Worm (Caenorhabditis elegans): ENCODE measurements around the gene pptr-2.
A peak's percentile ranks its signal among the peaks of the same experiment; 100 is the strongest.

Gene pptr-2

DNA sequence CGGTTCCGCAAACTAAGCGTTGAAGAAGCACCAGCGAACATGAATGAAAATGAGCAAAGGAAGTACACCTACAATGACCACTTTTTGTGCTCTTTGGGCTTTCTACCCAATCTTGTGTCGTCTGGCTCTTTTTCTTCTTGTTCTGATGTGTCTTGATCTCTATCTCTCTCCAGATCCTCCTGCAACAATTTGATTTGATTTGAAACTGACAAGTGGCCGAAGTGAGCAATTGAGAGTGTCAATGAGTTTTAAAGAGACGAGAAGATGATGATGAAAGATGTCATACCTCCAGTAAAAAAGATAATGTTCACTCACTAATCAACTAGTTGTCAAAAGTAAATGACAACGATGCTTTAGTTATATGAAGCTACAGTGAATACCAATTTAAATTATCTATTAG, at the start of gene pptr-2:
Gene pptr-2, minus strand, starts transcription at position 184 of the 400 bp plus-strand sequence.
- TF ChIP-seq tab-1 (GFP tag; IDR thresholded peaks at IDR 0.05) = no peak
- no peak for TF ChIP-seq ztf-23 (GFP tag; IDR thresholded peaks at IDR 0.05)
- no peak for TF ChIP-seq med-1 (GFP tag; optimal IDR thresholded peaks at IDR 0.05; ENCODE audit: insufficient read depth)
- no peak for TF ChIP-seq ref-1 (GFP tag; conservative IDR thresholded peaks at IDR 0.05)
- TF ChIP-seq cog-1 (tag; optimal IDR thresholded peaks at IDR 0.05) = no peak
- TF ChIP-seq ztf-29 (GFP tag; IDR thresholded peaks at IDR 0.05) = no peak
- TF ChIP-seq klf-2 (GFP tag; conservative IDR thresholded peaks at IDR 0.05) = no peak
- TF ChIP-seq flt-1 (GFP tag; IDR thresholded peaks at IDR 0.05) = no peak
- no peak for TF ChIP-seq T22C8.4 (GFP tag; IDR thresholded peaks at IDR 0.05)

DNA sequence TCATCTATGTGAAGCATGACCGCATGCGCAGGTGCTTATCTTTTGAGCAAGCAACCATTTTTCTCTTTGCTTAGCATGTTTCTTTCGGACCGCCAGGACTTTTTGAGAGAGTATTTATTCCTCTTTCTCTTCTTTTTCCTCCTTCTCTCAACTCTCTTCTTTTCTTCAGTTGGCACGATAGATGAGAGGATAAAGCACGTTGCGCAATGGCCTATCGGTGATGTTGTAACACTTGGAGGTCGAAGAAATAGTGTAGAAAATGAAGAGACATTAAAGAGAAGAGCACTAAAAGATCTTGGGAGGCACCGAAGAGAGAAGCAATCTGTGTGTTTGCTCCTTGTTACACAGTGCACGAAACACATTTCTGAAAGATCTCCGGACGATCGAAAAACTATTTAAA, 49.0 kb upstream of the pptr-2 start:
- TF ChIP-seq cog-1 (tag; optimal IDR thresholded peaks at IDR 0.05) (peak; percentile 77), med-1 (GFP tag; optimal IDR thresholded peaks at IDR 0.05; ENCODE audit: insufficient read depth) (no peak)

DNA sequence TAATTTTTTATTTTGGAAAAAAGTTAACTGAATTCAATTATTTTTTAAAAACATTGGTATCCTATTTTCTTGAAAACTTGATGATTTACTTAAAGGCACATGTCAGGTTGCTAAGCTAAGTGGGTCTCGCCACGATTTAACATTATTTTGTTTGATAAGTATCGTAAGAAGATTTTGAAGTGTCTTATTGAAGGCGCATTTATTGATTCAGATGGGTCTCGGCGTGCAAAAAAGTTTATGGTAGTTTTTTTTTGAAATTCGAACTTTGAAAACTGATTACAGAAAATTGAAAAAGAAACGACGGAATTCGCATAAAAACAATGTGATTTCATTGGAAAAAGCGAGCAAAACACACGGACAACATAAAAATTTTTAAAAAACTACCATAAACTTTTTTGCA, 48.2 kb upstream of the pptr-2 start:
- TF ChIP-seq ref-1 (GFP tag; conservative IDR thresholded peaks at IDR 0.05) = no peak
- TF ChIP-seq T22C8.4 (GFP tag; IDR thresholded peaks at IDR 0.05) = no peak
- no peak for TF ChIP-seq ztf-23 (GFP tag; IDR thresholded peaks at IDR 0.05)
- TF ChIP-seq tab-1 (GFP tag; IDR thresholded peaks at IDR 0.05) = no peak
- no peak for TF ChIP-seq flt-1 (GFP tag; IDR thresholded peaks at IDR 0.05)
- no peak for TF ChIP-seq ztf-29 (GFP tag; IDR thresholded peaks at IDR 0.05)
- no peak for TF ChIP-seq med-1 (GFP tag; optimal IDR thresholded peaks at IDR 0.05; ENCODE audit: insufficient read depth)
- TF ChIP-seq klf-2 (GFP tag; conservative IDR thresholded peaks at IDR 0.05) = no peak
- TF ChIP-seq cog-1 (tag; optimal IDR thresholded peaks at IDR 0.05) = no peak

DNA sequence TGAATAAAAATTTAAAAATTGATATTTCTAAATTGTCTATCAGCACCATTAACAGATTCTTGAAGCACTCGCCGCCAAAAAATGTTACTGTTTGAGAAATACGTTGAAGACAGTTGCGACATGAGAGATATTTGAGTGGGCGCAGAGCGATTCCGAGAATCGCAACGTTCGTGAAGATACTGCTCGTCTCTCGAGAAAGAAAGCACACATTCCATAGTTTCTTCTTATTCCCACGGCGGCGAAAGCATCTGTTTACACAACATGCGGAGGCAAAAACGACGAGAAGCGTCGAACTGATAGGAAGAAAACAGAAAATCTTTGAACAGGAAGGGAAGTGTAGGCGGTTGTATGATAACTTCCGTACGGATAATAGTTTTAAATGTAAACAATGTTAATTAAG, 47.7 kb upstream of the pptr-2 start:
- TF ChIP-seq cog-1 (tag; optimal IDR thresholded peaks at IDR 0.05) = peak; percentile 23
- TF ChIP-seq flt-1 (GFP tag; IDR thresholded peaks at IDR 0.05) = no peak
- TF ChIP-seq med-1 (GFP tag; optimal IDR thresholded peaks at IDR 0.05; ENCODE audit: insufficient read depth) = no peak
- no peak for TF ChIP-seq ref-1 (GFP tag; conservative IDR thresholded peaks at IDR 0.05)

DNA sequence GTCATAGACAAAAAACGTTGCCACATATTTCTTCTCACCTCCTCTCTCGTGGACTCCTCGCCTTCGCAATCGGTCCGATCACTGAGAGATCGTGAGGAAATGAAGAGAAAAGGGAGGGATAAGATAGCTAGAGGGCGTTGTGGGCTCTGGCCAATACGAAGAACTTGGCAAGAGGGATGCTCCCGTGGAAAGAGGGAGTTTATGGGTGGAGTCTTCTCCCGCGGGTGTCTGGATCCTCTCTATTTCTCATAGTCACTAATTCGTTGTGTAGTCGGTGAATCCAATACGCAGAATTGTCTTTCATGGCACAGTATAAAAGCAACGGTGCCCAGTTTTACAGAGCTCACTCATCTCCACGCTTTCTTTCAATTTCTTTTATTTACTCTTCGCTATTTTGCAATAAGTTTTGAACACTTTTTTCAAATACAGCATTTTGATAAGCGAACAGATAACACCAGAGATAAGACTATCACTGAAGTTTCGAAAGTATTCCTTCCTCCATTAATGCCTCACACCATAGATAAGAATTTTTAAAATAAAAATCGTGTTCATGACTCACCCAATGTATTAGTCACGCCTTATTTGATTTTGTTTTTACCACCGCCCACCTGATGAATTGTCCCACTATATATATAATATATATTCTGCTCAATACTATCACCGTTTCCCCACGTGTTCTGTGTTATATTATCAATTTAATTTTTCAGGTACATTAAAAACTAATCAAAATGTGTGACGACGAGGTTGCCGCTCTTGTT, 45.8 kb upstream of the pptr-2 start, which contains the start of gene act-1:
Gene act-1, plus strand, starts transcription at position 708 of the 758 bp plus-strand sequence.
- TF ChIP-seq T22C8.4 (GFP tag; IDR thresholded peaks at IDR 0.05) = no peak
- TF ChIP-seq flt-1 (GFP tag; IDR thresholded peaks at IDR 0.05) = 0 out of 2 replicates have a peak, but pooled peaks have one; percentile 27

DNA sequence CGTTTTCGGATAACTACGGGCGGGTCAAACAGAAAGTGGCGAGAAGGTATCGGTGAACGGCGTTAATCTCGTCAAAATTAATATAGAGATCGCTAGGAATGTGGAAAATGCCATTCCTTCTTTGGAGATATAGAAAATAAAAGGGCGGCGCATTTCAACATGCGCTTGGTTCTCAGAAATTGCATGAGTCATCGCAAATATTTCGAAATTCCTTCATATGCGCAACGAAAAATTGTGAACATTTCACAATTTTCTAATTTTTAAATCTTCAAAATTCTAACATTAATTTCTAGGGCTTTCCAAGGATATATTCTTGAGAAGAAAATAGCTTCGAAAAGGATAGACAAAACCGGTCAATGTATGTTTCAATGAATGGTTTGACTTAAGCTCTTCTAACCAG, 44.1 kb upstream of the pptr-2 start:
- TF ChIP-seq tab-1 (GFP tag; IDR thresholded peaks at IDR 0.05) = no peak
- TF ChIP-seq ztf-23 (GFP tag; IDR thresholded peaks at IDR 0.05) = no peak
- no peak for TF ChIP-seq cog-1 (tag; optimal IDR thresholded peaks at IDR 0.05)
- TF ChIP-seq med-1 (GFP tag; optimal IDR thresholded peaks at IDR 0.05; ENCODE audit: insufficient read depth) = no peak
- TF ChIP-seq ref-1 (GFP tag; conservative IDR thresholded peaks at IDR 0.05) = no peak
- no peak for TF ChIP-seq ztf-29 (GFP tag; IDR thresholded peaks at IDR 0.05)
- TF ChIP-seq T22C8.4 (GFP tag; IDR thresholded peaks at IDR 0.05) = no peak
- TF ChIP-seq klf-2 (GFP tag; conservative IDR thresholded peaks at IDR 0.05) = no peak
- TF ChIP-seq flt-1 (GFP tag; IDR thresholded peaks at IDR 0.05) = no peak

DNA sequence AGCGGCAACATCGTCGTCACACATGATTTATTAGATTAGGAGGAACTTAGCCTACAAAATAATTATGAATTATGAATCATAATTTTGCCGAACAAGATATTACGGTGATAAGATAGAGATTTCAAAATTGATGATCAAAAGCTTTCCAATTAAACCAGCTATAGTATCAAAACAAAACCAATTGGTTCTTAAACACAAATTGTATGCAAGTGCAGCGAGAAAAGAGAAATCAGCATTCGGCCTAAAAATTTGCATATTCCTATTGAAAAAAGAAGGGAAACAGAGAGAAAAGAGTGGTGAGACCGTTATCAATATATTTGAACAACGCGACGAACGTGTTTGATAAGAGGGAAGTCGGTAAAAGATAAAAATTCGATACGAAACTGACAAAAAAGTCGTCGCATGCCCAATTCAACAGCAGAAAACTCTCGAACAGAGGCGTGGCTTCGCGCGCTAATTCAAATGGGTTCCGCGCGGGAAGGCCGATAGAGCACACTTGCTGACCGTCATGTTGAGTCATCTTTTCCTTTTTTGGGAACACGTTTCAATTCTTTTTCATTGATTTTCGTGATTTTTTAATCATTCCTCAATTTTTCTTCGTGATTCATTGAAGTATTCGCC, 43.5 kb upstream of the pptr-2 start, which contains the start of gene act-2:
Gene act-2, minus strand, starts transcription at position 51 of the 621 bp plus-strand sequence.
- TF ChIP-seq tab-1 (GFP tag; IDR thresholded peaks at IDR 0.05) (no peak), ref-1 (GFP tag; conservative IDR thresholded peaks at IDR 0.05) (no peak), flt-1 (GFP tag; IDR thresholded peaks at IDR 0.05) (peak; percentile 53; the same call in 1 of the 2 replicates), ztf-29 (GFP tag; IDR thresholded peaks at IDR 0.05) (no peak), cog-1 (tag; optimal IDR thresholded peaks at IDR 0.05) (peak; percentile 28), ztf-23 (GFP tag; IDR thresholded peaks at IDR 0.05) (peak; percentile 14; the same call in 1 of the 2 replicates)

DNA sequence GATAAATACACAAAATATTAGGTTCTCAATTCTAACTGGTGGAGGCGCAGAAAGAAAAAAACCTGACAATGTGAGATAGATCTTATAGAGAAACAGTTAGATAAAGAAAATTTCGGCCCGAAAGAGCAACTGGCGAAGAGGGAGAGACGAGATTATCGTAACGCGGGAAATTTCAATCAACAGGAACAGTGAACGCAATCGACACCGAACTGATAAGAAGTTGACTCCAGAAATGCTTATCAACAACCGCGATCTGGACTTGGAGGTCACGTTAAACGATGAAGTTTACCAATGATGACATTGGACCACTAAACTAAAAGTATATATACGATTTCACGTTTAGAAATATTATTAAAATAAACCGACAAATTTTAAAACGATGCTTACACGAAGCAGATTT, 41.7 kb upstream of the pptr-2 start:
- TF ChIP-seq med-1 (GFP tag; optimal IDR thresholded peaks at IDR 0.05; ENCODE audit: insufficient read depth) (no peak), ztf-23 (GFP tag; IDR thresholded peaks at IDR 0.05) (no peak), ztf-29 (GFP tag; IDR thresholded peaks at IDR 0.05) (no peak), flt-1 (GFP tag; IDR thresholded peaks at IDR 0.05) (no peak), cog-1 (tag; optimal IDR thresholded peaks at IDR 0.05) (no peak), T22C8.4 (GFP tag; IDR thresholded peaks at IDR 0.05) (no peak), tab-1 (GFP tag; IDR thresholded peaks at IDR 0.05) (no peak), klf-2 (GFP tag; conservative IDR thresholded peaks at IDR 0.05) (no peak), ref-1 (GFP tag; conservative IDR thresholded peaks at IDR 0.05) (no peak)

DNA sequence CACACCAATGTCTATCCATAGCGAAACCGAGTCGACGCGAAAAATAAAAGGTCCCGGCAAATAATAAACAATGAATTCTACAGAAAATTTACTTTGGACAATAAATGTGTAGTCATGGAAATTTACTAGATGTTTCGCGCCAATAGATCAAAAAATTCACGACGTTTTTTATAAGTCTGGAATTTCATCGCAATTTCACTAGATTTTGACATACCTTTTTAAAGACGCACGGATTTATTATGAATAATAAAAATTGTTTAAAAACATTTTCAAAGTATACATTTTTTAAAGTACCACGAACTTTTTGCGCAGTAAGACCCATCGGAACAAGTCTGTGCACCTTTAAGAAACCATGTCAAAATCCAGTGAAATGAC, 41.3 kb upstream of the pptr-2 start:
- TF ChIP-seq tab-1 (GFP tag; IDR thresholded peaks at IDR 0.05) (no peak), T22C8.4 (GFP tag; IDR thresholded peaks at IDR 0.05) (no peak), ztf-23 (GFP tag; IDR thresholded peaks at IDR 0.05) (no peak), klf-2 (GFP tag; conservative IDR thresholded peaks at IDR 0.05) (no peak), med-1 (GFP tag; optimal IDR thresholded peaks at IDR 0.05; ENCODE audit: insufficient read depth) (no peak), cog-1 (tag; optimal IDR thresholded peaks at IDR 0.05) (no peak), ref-1 (GFP tag; conservative IDR thresholded peaks at IDR 0.05) (no peak), ztf-29 (GFP tag; IDR thresholded peaks at IDR 0.05) (no peak)

Measured in whole organism, midembryonic.